Fruit fly (Drosophila melanogaster) whole organism, prepupa: Measurements from ENCODE around the gene Ahcy.
A peak's percentile ranks its signal among the peaks of the same experiment; 100 is the strongest.

Experiments
- CG16779 ChIP-seq: fragments of 200-800 bp; sonication (Bioruptor generic); optimal IDR thresholded peaks from 3 replicates; lab custom pipeline; 2017; ENCODE audit warnings: missing biosample characterization, mild to moderate bottlenecking, missing genetic modification characterization
- Gug ChIP-seq: fragments of 200-800 bp; sonication (Bioruptor generic); IDR thresholded peaks from 2 replicates; pipeline ENCODE4 v1.3.6; 2022; ENCODE audit warnings: missing biosample characterization, missing genetic modification characterization
- Hr4 ChIP-seq: fragments of 200-800 bp; sonication (Bioruptor generic); optimal IDR thresholded peaks from 3 replicates; lab custom pipeline; 2016; ENCODE audit warnings: missing biosample characterization, missing genetic modification characterization
- Sox102F ChIP-seq: fragments of 200-800 bp; sonication (Bioruptor generic); optimal IDR thresholded peaks from 2 replicates; lab custom pipeline; 2016; ENCODE audit warnings: missing biosample characterization, mild to moderate bottlenecking, missing genetic modification characterization
- esn ChIP-seq: fragments of 200-800 bp; sonication (Bioruptor generic); optimal IDR thresholded peaks from 2 replicates; lab custom pipeline; 2016; ENCODE audit warnings: missing biosample characterization, mild to moderate bottlenecking, missing genetic modification characterization, moderate library complexity
- fd59A ChIP-seq: fragments of 200-800 bp; sonication (Bioruptor generic); optimal IDR thresholded peaks from 2 replicates; lab custom pipeline; 2017; ENCODE audit warnings: missing biosample characterization, mild to moderate bottlenecking, missing genetic modification characterization, missing genetic modification reagents
- salr ChIP-seq, 2 experiments: fragments of 200-800 bp; sonication (Bioruptor generic); optimal IDR thresholded peaks; 3 replicates each; lab custom pipeline; 2016 to 2018; ENCODE audit warnings: missing biosample characterization in 2 of 2, missing genetic modification characterization in 2 of 2, mild to moderate bottlenecking in 1 of 2
- ss ChIP-seq, 2 experiments: fragments of 200-800 bp; sonication (Bioruptor generic); optimal IDR thresholded peaks; 2 replicates in 1 of 2; 3 replicates in 1 of 2; lab custom pipeline; 2017 to 2018; ENCODE audit warnings: mild to moderate bottlenecking in 2 of 2, missing biosample characterization in 2 of 2, missing genetic modification characterization in 2 of 2, moderate library complexity in 1 of 2

dm6 chrX:15498791-15499190 lies 48.7 kb downstream of the Ahcy start:
- peak; percentile 60 to 75 for TF ChIP-seq ss (GFP tag; optimal IDR thresholded peaks at IDR 0.05; lab: Kevin White, UChicago)
- peak; percentile 46 for TF ChIP-seq Sox102F
- TF ChIP-seq salr (GFP tag; optimal IDR thresholded peaks at IDR 0.05; lab: Kevin White, UChicago) = peak in 1 of 2 experiments; percentile 27
- TF ChIP-seq Hr4 = no peak
- no peak for TF ChIP-seq fd59A (GFP tag; lab: Kevin White, UChicago)
- TF ChIP-seq esn = peak; percentile 37
- no peak for TF ChIP-seq Gug (GFP tag; lab: Robert Waterston, UW)
- TF ChIP-seq CG16779 (tag; lab: Kevin White, UChicago) = no peak
